Worm (Caenorhabditis elegans) whole organism, young adult: Measurements from ENCODE around the gene clec-225.

ENCODE experiments used
- B0336.3 ChIP-seq: fragments of 200-800 bp; sonication (Bioruptor generic); IDR thresholded peaks from 2 replicates; pipeline ENCODE4 v1.3.6; 2022; ENCODE audit warnings: missing genetic modification characterization, missing compliant biosample characterization
- C06A6.2 ChIP-seq: fragments of 200-800 bp; sonication (Bioruptor generic); conservative IDR thresholded peaks from 2 replicates; pipeline ENCODE4 v1.3.6; 2022; ENCODE audit warnings: missing genetic modification characterization, missing compliant biosample characterization
- K11D2.4 ChIP-seq: fragments of 200-800 bp; sonication (Bioruptor generic); IDR thresholded peaks from 2 replicates; pipeline ENCODE4 v1.3.6; 2022; ENCODE audit warnings: missing genetic modification reagents, missing genetic modification characterization, missing compliant biosample characterization
- Y67H2A.10 ChIP-seq: fragments of 200-800 bp; sonication (Bioruptor generic); conservative IDR thresholded peaks from 2 replicates; pipeline ENCODE4 v1.3.6; 2022; ENCODE audit warnings: missing genetic modification reagents, missing genetic modification characterization, missing compliant biosample characterization
- Y95B8A.8 ChIP-seq: fragments of 200-800 bp; sonication (Bioruptor generic); IDR thresholded peaks from 2 replicates; pipeline ENCODE4 v1.3.6; 2022; ENCODE audit warnings: missing genetic modification reagents, missing genetic modification characterization, missing compliant biosample characterization
- ZK185.1 ChIP-seq: sonication (generic microtip); optimal IDR thresholded peaks from 2 replicates; lab custom pipeline; 2016; ENCODE audit warnings: mild to moderate bottlenecking, missing genetic modification characterization, missing compliant biosample characterization; ENCODE audit not compliant: poor library complexity, severe bottlenecking
- ama-1 ChIP-seq, 3 experiments: fragments of 150-350 bp in 1 of 3; sonication (generic microtip) in 2 of 3; optimal IDR thresholded peaks; 2 replicates each; lab custom pipeline; 2014 to 2018; ENCODE audit warnings: missing biosample characterization in 2 of 3, missing genetic modification characterization in 2 of 3, missing genetic modification reagents in 2 of 3
- ceh-58 ChIP-seq: fragments of 200-800 bp; sonication (Bioruptor generic); IDR thresholded peaks from 2 replicates; pipeline ENCODE4 v1.3.6; 2022; ENCODE audit warnings: missing genetic modification characterization, missing compliant biosample characterization
- egl-44 ChIP-seq: fragments of 200-800 bp; sonication (Bioruptor generic); IDR thresholded peaks from 2 replicates; pipeline ENCODE4 v1.3.6; 2022; ENCODE audit warnings: missing genetic modification reagents, missing genetic modification characterization, missing compliant biosample characterization
- egrh-3 ChIP-seq: fragments of 200-800 bp; sonication (Bioruptor generic); IDR thresholded peaks from 2 replicates; pipeline ENCODE4 v1.3.6; 2022; ENCODE audit warnings: missing genetic modification reagents, missing genetic modification characterization, missing compliant biosample characterization
- hlh-12 ChIP-seq: sonication (generic microtip); optimal IDR thresholded peaks from 2 replicates; lab custom pipeline; 2016; ENCODE audit warnings: missing genetic modification characterization, missing compliant biosample characterization
- lsl-1 ChIP-seq: fragments of 200-800 bp; sonication (Bioruptor generic); optimal IDR thresholded peaks from 2 replicates; lab custom pipeline; 2018; ENCODE audit warnings: mild to moderate bottlenecking, missing genetic modification characterization, moderate library complexity, missing compliant biosample characterization
- rpc-1 ChIP-seq, 2 experiments: fragments of 150-350 bp in 1 of 2; sonication (generic microtip) in 1 of 2; optimal IDR thresholded peaks; 2 replicates each; lab custom pipeline; 2014 to 2018; ENCODE audit warnings: missing biosample characterization in 1 of 2, missing genetic modification characterization in 1 of 2, missing genetic modification reagents in 1 of 2, missing genotype in 1 of 2
- sdz-38 ChIP-seq: sonication (generic microtip); optimal IDR thresholded peaks from 2 replicates; lab custom pipeline; 2016; ENCODE audit warnings: missing genotype, missing genetic modification characterization, missing compliant biosample characterization

The clec-225 gene

DNA sequence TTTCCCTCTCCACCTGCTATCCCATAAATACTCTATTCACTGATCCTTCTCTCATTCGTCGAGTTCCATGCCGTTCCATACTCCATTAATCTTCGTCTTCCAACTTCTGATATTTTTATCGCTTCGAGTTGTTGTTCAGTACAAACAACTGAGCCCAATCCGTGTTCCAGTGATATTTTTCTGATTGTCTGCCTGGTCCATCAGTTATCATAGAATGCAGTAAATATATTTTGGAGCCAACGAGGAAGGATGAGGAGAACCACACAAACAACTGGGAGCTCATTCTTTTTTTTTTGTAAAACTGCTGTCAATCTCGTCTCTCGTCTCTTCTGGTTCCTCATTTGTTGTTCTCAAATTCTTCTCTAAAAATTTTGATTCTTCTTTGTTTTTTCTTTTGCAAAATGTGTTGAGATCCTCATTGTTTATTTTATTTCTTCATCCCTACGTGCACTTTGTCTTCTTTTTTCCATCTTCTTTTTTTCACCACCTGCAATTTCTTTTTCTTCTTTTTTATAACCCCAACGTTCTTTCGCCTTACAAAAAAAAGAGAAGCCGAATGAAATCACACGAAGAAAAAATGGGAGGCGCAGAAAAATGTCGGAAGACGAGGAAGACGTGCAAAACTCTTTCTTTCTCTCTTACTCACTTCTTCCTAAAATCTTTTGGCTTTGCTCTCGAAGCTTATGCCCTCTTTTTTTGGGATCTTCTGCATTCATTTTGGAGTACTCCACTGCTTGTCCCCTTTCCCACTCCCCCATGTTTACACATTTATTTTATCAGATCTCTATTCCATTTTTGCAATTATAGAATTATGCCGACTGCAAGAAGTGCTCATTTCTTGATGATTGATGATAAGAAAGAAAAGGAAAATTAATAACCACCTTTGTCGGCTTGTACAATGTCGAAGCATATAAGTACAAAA is 50.7 kb downstream of the clec-225 start:
- TF ChIP-seq C06A6.2 (GFP tag; lab: Robert Waterston, UW) (0 out of 2 replicates have a peak, but pooled peaks have one; percentile 18), sdz-38 (tag; lab: Kevin White, UChicago) (no peak), Y67H2A.10 (no peak), Y95B8A.8 (no peak), egrh-3 (GFP tag; lab: Robert Waterston, UW) (no peak), K11D2.4 (GFP tag; lab: Robert Waterston, UW) (no peak), egl-44 (GFP tag; lab: Robert Waterston, UW) (no peak), rpc-1 (optimal IDR thresholded peaks at IDR 0.05; lab: Kevin White, UChicago) (no peak), rpc-1 (tag; optimal IDR thresholded peaks at IDR 0.05; lab: Kevin White, UChicago) (no peak), hlh-12 (tag; lab: Kevin White, UChicago) (no peak), B0336.3 (GFP tag; lab: Robert Waterston, UW) (no peak), lsl-1 (no peak), ZK185.1 (tag; lab: Kevin White, UChicago) (no peak), ceh-58 (GFP tag; lab: Robert Waterston, UW) (no peak), ama-1 (optimal IDR thresholded peaks at IDR 0.05; lab: Kevin White, UChicago) (peak; percentile 19), ama-1 (GFP tag; optimal IDR thresholded peaks at IDR 0.05; lab: Kevin White, UChicago) (no peak)
